Fruit fly (Drosophila melanogaster): ENCODE results near the gene Acp76A.

dm6 chr3L:19049669-19050510, 1.9 kb downstream of the Acp76A start:
- TF ChIP-seq toe (GFP tag; optimal IDR thresholded peaks at IDR 0.05) (peak; percentile 7), Clk (GFP tag; optimal IDR thresholded peaks at IDR 0.05) (no peak), CG7045 (GFP tag; optimal IDR thresholded peaks at IDR 0.05) (no peak)
